Fruit fly (Drosophila melanogaster) whole organism, embryonic: ENCODE measurements around the gene Syx18.

ENCODE experiments used
- Aef1 ChIP-seq: fragments of 200-800 bp; sonication (Bioruptor generic); IDR thresholded peaks from 3 replicates; pipeline ENCODE4 v1.3.6; 2022; ENCODE audit warnings: missing biosample characterization, missing genetic modification characterization
- CG10209 ChIP-seq: fragments of 200-800 bp; sonication (Bioruptor generic); optimal IDR thresholded peaks from 3 replicates; lab custom pipeline; 2017; ENCODE audit warnings: missing biosample characterization, mild to moderate bottlenecking, missing genetic modification characterization, missing genetic modification reagents
- CG13424 ChIP-seq: fragments of 200-800 bp; sonication (Bioruptor generic); optimal IDR thresholded peaks from 2 replicates; lab custom pipeline; 2019; ENCODE audit warnings: missing biosample characterization, mild to moderate bottlenecking, missing genetic modification characterization, moderate library complexity
- CG13624 ChIP-seq: fragments of 200-800 bp; sonication (Bioruptor generic); optimal IDR thresholded peaks from 2 replicates; lab custom pipeline; 2016; ENCODE audit warnings: missing biosample characterization, missing genetic modification characterization
- CG14710 ChIP-seq: fragments of 200-800 bp; sonication (Bioruptor generic); optimal IDR thresholded peaks from 3 replicates; lab custom pipeline; 2019; ENCODE audit warnings: missing biosample characterization, mild to moderate bottlenecking, missing genetic modification characterization, moderate library complexity
- CG16815 ChIP-seq: fragments of 200-800 bp; sonication (Bioruptor generic); optimal IDR thresholded peaks from 3 replicates; lab custom pipeline; 2017; ENCODE audit warnings: missing biosample characterization, mild to moderate bottlenecking, missing genetic modification characterization
- CG18476 ChIP-seq: fragments of 200-800 bp; sonication (Bioruptor generic); optimal IDR thresholded peaks from 2 replicates; lab custom pipeline; 2016; ENCODE audit warnings: missing biosample characterization, mild to moderate bottlenecking, missing genetic modification characterization
- CG2875 ChIP-seq: fragments of 200-800 bp; sonication (Bioruptor generic); optimal IDR thresholded peaks from 2 replicates; lab custom pipeline; 2017; ENCODE audit warnings: missing biosample characterization, mild to moderate bottlenecking, missing genetic modification characterization, missing genetic modification reagents
- CG30431 ChIP-seq: fragments of 200-800 bp; sonication (Bioruptor generic); optimal IDR thresholded peaks from 2 replicates; lab custom pipeline; 2017; ENCODE audit warnings: missing biosample characterization, missing genetic modification characterization
- CG33557 ChIP-seq: fragments of 200-800 bp; sonication (Bioruptor generic); optimal IDR thresholded peaks from 2 replicates; lab custom pipeline; 2019; ENCODE audit warnings: missing biosample characterization, mild to moderate bottlenecking, missing genetic modification characterization, moderate library complexity
- CG34422 ChIP-seq: fragments of 200-800 bp; sonication (Bioruptor generic); IDR thresholded peaks from 3 replicates; pipeline ENCODE4 v1.3.6; 2022; ENCODE audit warnings: missing biosample characterization, missing genetic modification characterization
- CG3847 ChIP-seq: fragments of 200-800 bp; sonication (Bioruptor generic); IDR thresholded peaks from 2 replicates; pipeline ENCODE4 v1.3.6; 2022; ENCODE audit warnings: missing biosample characterization, missing genetic modification characterization
- CG4328 ChIP-seq: fragments of 200-800 bp; sonication (Bioruptor generic); optimal IDR thresholded peaks from 3 replicates; lab custom pipeline; 2017; ENCODE audit warnings: missing biosample characterization, missing genetic modification reagents, missing genetic modification characterization
- CG6689 ChIP-seq: fragments of 200-800 bp; sonication (Bioruptor generic); IDR thresholded peaks from 2 replicates; pipeline ENCODE4 v1.3.6; 2022; ENCODE audit warnings: missing biosample characterization, missing genetic modification characterization
- CG6813 ChIP-seq: fragments of 200-800 bp; sonication (Bioruptor generic); optimal IDR thresholded peaks from 2 replicates; lab custom pipeline; 2017; ENCODE audit warnings: missing biosample characterization, missing genetic modification characterization, mild to moderate bottlenecking, moderate library complexity, missing genetic modification reagents
- CG7556 ChIP-seq: fragments of 200-800 bp; sonication (Bioruptor generic); optimal IDR thresholded peaks from 2 replicates; lab custom pipeline; 2017; ENCODE audit warnings: missing biosample characterization, mild to moderate bottlenecking, missing genetic modification characterization
- CG7839 ChIP-seq: fragments of 200-800 bp; sonication (Bioruptor generic); optimal IDR thresholded peaks from 3 replicates; lab custom pipeline; 2018; ENCODE audit warnings: missing biosample characterization, mild to moderate bottlenecking, missing genetic modification characterization, moderate library complexity
- CG8388 ChIP-seq: fragments of 200-800 bp; sonication (Bioruptor generic); optimal IDR thresholded peaks from 2 replicates; lab custom pipeline; 2019; ENCODE audit warnings: missing biosample characterization, mild to moderate bottlenecking, missing genetic modification characterization, moderate library complexity
- CG8924 ChIP-seq: fragments of 200-800 bp; optimal IDR thresholded peaks from 3 replicates; lab custom pipeline; 2019; ENCODE audit warnings: missing biosample characterization, mild to moderate bottlenecking, missing genetic modification characterization, moderate library complexity
- CoRest ChIP-seq: fragments of 200-800 bp; sonication (Bioruptor generic); optimal IDR thresholded peaks from 3 replicates; lab custom pipeline; 2018; ENCODE audit warnings: missing biosample characterization, mild to moderate bottlenecking, missing genetic modification characterization, moderate library complexity
- E2f2 ChIP-seq: fragments of 200-800 bp; sonication (Bioruptor generic); IDR thresholded peaks from 2 replicates; pipeline ENCODE4 v1.3.6; 2022; ENCODE audit warnings: missing biosample characterization, missing genetic modification characterization
- GATAe ChIP-seq: fragments of 200-800 bp; sonication (Bioruptor generic); conservative IDR thresholded peaks from 2 replicates; pipeline ENCODE4 v1.3.6; 2022; ENCODE audit warnings: missing biosample characterization, missing genetic modification characterization
- Meics ChIP-seq: fragments of 200-800 bp; sonication (Bioruptor generic); optimal IDR thresholded peaks from 2 replicates; lab custom pipeline; 2017; ENCODE audit warnings: missing biosample characterization, mild to moderate bottlenecking, missing genetic modification characterization
- Neu2 ChIP-seq: fragments of 200-800 bp; sonication (Bioruptor generic); optimal IDR thresholded peaks from 3 replicates; lab custom pipeline; 2016; ENCODE audit warnings: missing biosample characterization, missing genetic modification characterization, borderline replicate concordance
- Opbp ChIP-seq: fragments of 200-800 bp; sonication (Bioruptor generic); IDR thresholded peaks from 3 replicates; pipeline ENCODE4 v1.3.6; 2022; ENCODE audit warnings: missing biosample characterization, missing genetic modification characterization; ENCODE audit not compliant: partially characterized antibody
- Pdp1 ChIP-seq, 2 experiments: fragments of 200-800 bp; sonication (Bioruptor generic); optimal IDR thresholded peaks; 3 replicates each; lab custom pipeline; 2016; ENCODE audit warnings: missing biosample characterization in 2 of 2, missing genetic modification characterization in 2 of 2, mild to moderate bottlenecking in 1 of 2, moderate library complexity in 1 of 2
- Sox102F ChIP-seq: fragments of 200-800 bp; sonication (Bioruptor generic); optimal IDR thresholded peaks from 2 replicates; lab custom pipeline; 2018; ENCODE audit warnings: missing biosample characterization, mild to moderate bottlenecking, missing genetic modification characterization, moderate library complexity
- Spps ChIP-seq: fragments of 200-800 bp; sonication (Bioruptor generic); optimal IDR thresholded peaks from 2 replicates; lab custom pipeline; 2018; ENCODE audit warnings: missing biosample characterization, mild to moderate bottlenecking, missing genetic modification characterization
- Xbp1 ChIP-seq: fragments of 200-800 bp; sonication (Bioruptor generic); optimal IDR thresholded peaks from 3 replicates; lab custom pipeline; 2016; ENCODE audit warnings: missing biosample characterization, mild to moderate bottlenecking, missing genetic modification characterization
- az2 ChIP-seq: fragments of 200-800 bp; sonication (Bioruptor generic); optimal IDR thresholded peaks from 3 replicates; lab custom pipeline; 2016; ENCODE audit warnings: missing biosample characterization, missing genetic modification characterization
- bsh ChIP-seq, 2 experiments: fragments of 200-800 bp; sonication (Bioruptor generic); optimal IDR thresholded peaks; 2 replicates each; lab custom pipeline; 2017 to 2018; ENCODE audit warnings: mild to moderate bottlenecking in 2 of 2, missing biosample characterization in 2 of 2, missing genetic modification characterization in 2 of 2, moderate library complexity in 1 of 2
- dati ChIP-seq: fragments of 200-800 bp; sonication (Bioruptor generic); IDR thresholded peaks from 2 replicates; pipeline ENCODE4 v1.3.6; 2022; ENCODE audit warnings: missing biosample characterization, missing genetic modification characterization
- eyg ChIP-seq: fragments of 200-800 bp; sonication (Bioruptor generic); optimal IDR thresholded peaks from 3 replicates; lab custom pipeline; 2016; ENCODE audit warnings: missing biosample characterization, missing genetic modification characterization
- gcm ChIP-seq: fragments of 200-800 bp; sonication (Bioruptor generic); optimal IDR thresholded peaks from 2 replicates; lab custom pipeline; 2019; ENCODE audit warnings: missing biosample characterization, mild to moderate bottlenecking, missing genetic modification characterization, moderate library complexity
- gfzf ChIP-seq: fragments of 200-800 bp; sonication (Bioruptor generic); optimal IDR thresholded peaks from 2 replicates; lab custom pipeline; 2016; ENCODE audit warnings: missing biosample characterization, mild to moderate bottlenecking, missing genetic modification characterization, moderate library complexity
- hb ChIP-seq: fragments of 200-800 bp; sonication (Bioruptor generic); IDR thresholded peaks from 3 replicates; pipeline ENCODE4 v1.3.6; 2022; ENCODE audit warnings: missing biosample characterization, missing genetic modification characterization; ENCODE audit not compliant: partially characterized antibody
- lab ChIP-seq: fragments of 200-800 bp; sonication (Bioruptor generic); optimal IDR thresholded peaks from 3 replicates; lab custom pipeline; 2017; ENCODE audit warnings: missing biosample characterization, missing genetic modification characterization, mild to moderate bottlenecking, moderate library complexity, missing genetic modification reagents
- nmo ChIP-seq: fragments of 200-800 bp; sonication (Bioruptor generic); optimal IDR thresholded peaks from 2 replicates; lab custom pipeline; 2018; ENCODE audit warnings: missing biosample characterization, mild to moderate bottlenecking, missing genetic modification characterization, moderate library complexity
- pan ChIP-seq, 4 experiments: fragments of >200 bp in 3 of 4; fragments of 200-800 bp in 1 of 4; sonication (Bioruptor generic) in 1 of 4; optimal IDR thresholded peaks in 3 of 4; IDR thresholded peaks in 1 of 4; 2 replicates each; pipeline versions ENCODE4 v1.3.6 to Lab custom; 2017 to 2022; ENCODE audit warnings: missing biosample characterization in 2 of 4, missing genetic modification characterization in 2 of 4, mixed read lengths in 1 of 4
- pros ChIP-seq: fragments of 200-800 bp; sonication (Bioruptor generic); optimal IDR thresholded peaks from 3 replicates; lab custom pipeline; 2019; ENCODE audit warnings: missing biosample characterization, mild to moderate bottlenecking, missing genetic modification characterization, moderate library complexity
- row ChIP-seq: fragments of 200-800 bp; sonication (Bioruptor generic); IDR thresholded peaks from 3 replicates; pipeline ENCODE4 v1.3.6; 2022; ENCODE audit warnings: missing biosample characterization, missing genetic modification characterization
- sens ChIP-seq: fragments of 200-800 bp; sonication (Bioruptor generic); peaks from one replicate; lab custom pipeline; 2016; ENCODE audit warnings: missing biosample characterization, missing genetic modification characterization
- sens-2 ChIP-seq: fragments of 200-800 bp; sonication (Bioruptor generic); IDR thresholded peaks from 2 replicates; pipeline ENCODE4 v1.3.6; 2022; ENCODE audit warnings: missing biosample characterization, missing genetic modification characterization
- tio ChIP-seq: fragments of 200-800 bp; sonication (Bioruptor generic); optimal IDR thresholded peaks from 2 replicates; lab custom pipeline; 2017; ENCODE audit warnings: missing biosample characterization, missing genetic modification characterization, inconsistent platforms
- trem ChIP-seq: fragments of 200-800 bp; optimal IDR thresholded peaks from 3 replicates; lab custom pipeline; 2019; ENCODE audit warnings: missing biosample characterization, mild to moderate bottlenecking, missing genetic modification characterization, moderate library complexity
- ttk ChIP-seq: fragments of 200-800 bp; sonication (Bioruptor generic); IDR thresholded peaks from 2 replicates; pipeline ENCODE4 v2.1.2; 2022; ENCODE audit warnings: missing biosample characterization, missing genetic modification characterization

The Syx18 gene

DNA sequence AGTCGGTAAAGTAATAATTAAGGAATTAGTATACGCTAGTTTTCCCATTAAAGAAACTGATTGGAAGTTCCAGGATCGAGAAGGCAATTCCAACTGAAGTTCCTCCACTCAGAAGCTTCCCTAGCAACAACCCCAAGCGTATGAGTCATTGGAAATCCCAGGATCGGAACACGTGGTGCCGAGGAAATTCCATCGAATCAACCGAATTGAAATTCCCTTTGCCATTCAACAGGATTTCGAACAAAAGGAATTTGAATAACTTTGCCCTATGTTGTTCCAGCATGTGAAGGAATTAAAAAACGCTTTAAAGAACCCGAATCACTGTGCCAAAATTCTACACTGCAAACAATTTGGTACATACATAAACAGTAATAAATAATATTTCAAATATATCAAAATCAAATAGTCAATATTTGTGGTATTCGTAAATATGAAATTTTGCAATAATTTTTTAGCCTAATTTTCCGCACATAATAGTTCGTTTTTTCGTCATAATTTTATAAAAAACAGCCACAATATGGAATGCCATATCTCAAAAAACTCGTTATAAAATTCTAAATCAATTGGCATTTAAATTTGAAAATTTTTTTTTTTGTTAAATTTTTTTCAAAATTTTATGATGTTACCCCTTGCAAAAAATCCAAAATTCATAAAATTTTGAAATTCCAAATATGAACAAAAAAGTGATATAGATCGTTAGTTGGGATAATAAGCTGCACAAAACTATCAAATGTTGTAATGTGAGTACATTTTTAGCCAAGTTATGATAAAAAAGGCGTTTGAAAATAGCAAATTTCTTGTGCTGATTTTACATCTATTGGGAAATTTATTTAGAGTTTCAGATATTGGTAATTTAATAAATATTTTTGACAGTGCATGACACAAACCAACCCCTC, 45.0 kb downstream of the Syx18 start (continued):
- no peak for TF ChIP-seq CG6813
- peak; percentile 55 for TF ChIP-seq CG14710 (tag; lab: Kevin White, UChicago)
- TF ChIP-seq CG16815 (GFP tag; lab: Kevin White, UChicago): peak; percentile 13
- TF ChIP-seq az2 (GFP tag; lab: Kevin White, UChicago): peak; percentile 41
- TF ChIP-seq dati: no peak
- TF ChIP-seq hb (GFP tag; lab: Robert Waterston, UW): no peak
- TF ChIP-seq Xbp1 (GFP tag; lab: Kevin White, UChicago): peak; percentile 21
- TF ChIP-seq CG10209 (GFP tag; lab: Kevin White, UChicago): peak; percentile 4
- TF ChIP-seq gfzf (GFP tag; lab: Kevin White, UChicago): no peak
- peak; percentile 45 for TF ChIP-seq Sox102F (GFP tag; lab: Kevin White, UChicago)
- TF ChIP-seq CG4328 (GFP tag; lab: Kevin White, UChicago): no peak
- TF ChIP-seq tio (GFP tag; lab: Kevin White, UChicago): peak; percentile 19
- peak in 1 of 2 experiments; percentile 14 for TF ChIP-seq Pdp1 (GFP tag; optimal IDR thresholded peaks at IDR 0.05; lab: Kevin White, UChicago)
- peak; percentile 34; the same call in 1 of the 2 replicates for TF ChIP-seq CG6689 (GFP tag; lab: Robert Waterston, UW)
- peak; percentile 33 for TF ChIP-seq CG8924 (tag; lab: Kevin White, UChicago)
- peak; percentile 2 for TF ChIP-seq pros
- TF ChIP-seq CG30431: peak; percentile 0
- peak; percentile 70 for TF ChIP-seq CG7556 (GFP tag; lab: Kevin White, UChicago)
- 0 out of 3 replicates have a peak, but pooled peaks have one; percentile 35 for TF ChIP-seq row (GFP tag; lab: Robert Waterston, UW)
- peak; percentile 7 for TF ChIP-seq CG13624
- TF ChIP-seq Opbp (GFP tag; lab: Robert Waterston, UW): no peak; the same call in 1 of the 3 replicates
- peak; percentile 10 for TF ChIP-seq CG8388
- TF ChIP-seq nmo: peak; percentile 64
- peak; percentile 23 for TF ChIP-seq Meics (GFP tag; lab: Kevin White, UChicago)
- TF ChIP-seq CG18476: peak; percentile 37
- no peak for TF ChIP-seq ttk (GFP tag; lab: Robert Waterston, UW)
- peak; percentile 81 for TF ChIP-seq sens
- no peak for TF ChIP-seq CG3847 (GFP tag; lab: Robert Waterston, UW)
- no peak for TF ChIP-seq GATAe
- TF ChIP-seq gcm (GFP tag; lab: Kevin White, UChicago): peak; percentile 2
- no peak for TF ChIP-seq Aef1 (GFP tag; lab: Robert Waterston, UW)
- peak; percentile 25 for TF ChIP-seq Spps (tag; lab: Kevin White, UChicago)
- 0 out of 2 replicates have a peak, but pooled peaks have one; percentile 3 for TF ChIP-seq sens-2
- TF ChIP-seq trem: peak; percentile 16
- TF ChIP-seq CG13424 (tag; lab: Kevin White, UChicago): peak; percentile 35
- no peak for TF ChIP-seq pan (optimal IDR thresholded peaks at IDR 0.05; lab: Kevin White, UChicago)
- no peak for TF ChIP-seq pan (GFP tag; optimal IDR thresholded peaks at IDR 0.05 in 1 of 2, IDR thresholded peaks at IDR 0.05 in 1 of 2)
- TF ChIP-seq Neu2 (GFP tag; lab: Kevin White, UChicago): no peak
- peak; percentile 13 for TF ChIP-seq lab (GFP tag; lab: Kevin White, UChicago)
- TF ChIP-seq E2f2 (GFP tag; lab: Robert Waterston, UW): no peak
- no peak for TF ChIP-seq eyg
- peak in 1 of 2 experiments; percentile 62 for TF ChIP-seq bsh (GFP tag; optimal IDR thresholded peaks at IDR 0.05; lab: Kevin White, UChicago)
- TF ChIP-seq CG33557 (GFP tag; lab: Kevin White, UChicago): peak; percentile 26
- TF ChIP-seq CG7839 (tag; lab: Kevin White, UChicago): peak; percentile 47
- peak; percentile 53 for TF ChIP-seq CoRest (tag; lab: Kevin White, UChicago)
- TF ChIP-seq CG34422: 0 out of 3 replicates have a peak, but pooled peaks have one; percentile 28
- no peak for TF ChIP-seq CG2875 (GFP tag; lab: Kevin White, UChicago)
